Fruit fly (Drosophila melanogaster): Measurements from ENCODE around the gene tna.

Gene tna

dm6 chr3L:10840867-10841266 is 5.5 kb downstream of the tna start:
- TF ChIP-seq sage (GFP tag; optimal IDR thresholded peaks at IDR 0.05) (no peak), Hr83 (GFP tag; optimal IDR thresholded peaks at IDR 0.05; ENCODE audit: poor library complexity, severe bottlenecking) (no peak), GATAd (GFP tag; optimal IDR thresholded peaks at IDR 0.05) (no peak), dl (GFP tag; optimal IDR thresholded peaks at IDR 0.05; ENCODE audit: insufficient read depth in 1 of 2, partially characterized antibody in 2 of 2) (no peak), Hr78 (GFP tag; optimal IDR thresholded peaks at IDR 0.05) (no peak), sv (GFP tag; optimal IDR thresholded peaks at IDR 0.05) (no peak), usp (GFP tag; optimal IDR thresholded peaks at IDR 0.05) (no peak), dsf (GFP tag; optimal IDR thresholded peaks at IDR 0.05; ENCODE audit: borderline replicate concordance) (no peak), Vsx2 (GFP tag; optimal IDR thresholded peaks at IDR 0.05; ENCODE audit: partially characterized antibody) (no peak), tai (GFP tag; optimal IDR thresholded peaks at IDR 0.05) (no peak), OdsH (GFP tag; optimal IDR thresholded peaks at IDR 0.05) (no peak), Sp1 (GFP tag; optimal IDR thresholded peaks at IDR 0.05) (no peak), Dif (GFP tag; optimal IDR thresholded peaks at IDR 0.05; ENCODE audit: partially characterized antibody) (no peak), h (GFP tag; optimal IDR thresholded peaks at IDR 0.05) (no peak), woc (GFP tag; optimal IDR thresholded peaks at IDR 0.05) (no peak)

DNA sequence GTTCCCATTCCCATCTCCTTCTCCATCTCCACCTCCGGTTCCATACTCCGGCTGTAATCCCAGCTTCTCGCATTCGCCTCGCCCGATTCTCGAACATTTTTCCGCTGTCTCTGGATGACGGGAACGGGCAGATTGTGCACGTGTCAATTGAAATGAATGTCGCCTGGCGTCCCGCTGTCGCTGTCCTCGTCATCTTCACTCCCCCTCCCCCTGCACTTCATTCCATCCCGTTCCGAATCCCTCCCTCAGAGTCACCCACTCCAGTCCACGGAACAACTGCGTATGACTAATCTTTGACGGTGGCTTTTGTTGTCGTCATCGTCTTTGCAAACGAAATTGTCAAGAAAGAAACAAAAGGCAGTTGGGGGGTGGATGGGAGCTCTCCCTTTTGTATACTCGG is 6.6 kb downstream of the tna start:
- TF ChIP-seq Hr78 (GFP tag; optimal IDR thresholded peaks at IDR 0.05) (no peak), fru (GFP tag; optimal IDR thresholded peaks at IDR 0.05) (no peak), br (GFP tag; optimal IDR thresholded peaks at IDR 0.05) (no peak), HLH106 (tag; optimal IDR thresholded peaks at IDR 0.05) (no peak), psq (GFP tag; optimal IDR thresholded peaks at IDR 0.05) (no peak), Abd-B (GFP tag; optimal IDR thresholded peaks at IDR 0.05) (no peak), lola (GFP tag; optimal IDR thresholded peaks at IDR 0.05) (no peak), brk (GFP tag; optimal IDR thresholded peaks at IDR 0.05) (no peak), Jra (GFP tag; optimal IDR thresholded peaks at IDR 0.05) (no peak), N (GFP tag; optimal IDR thresholded peaks at IDR 0.05) (no peak), CG32264 (GFP tag; optimal IDR thresholded peaks at IDR 0.05) (no peak), dl (GFP tag; optimal IDR thresholded peaks at IDR 0.05; ENCODE audit: insufficient read depth in 1 of 2, partially characterized antibody in 2 of 2) (no peak), Hr83 (GFP tag; optimal IDR thresholded peaks at IDR 0.05; ENCODE audit: poor library complexity, severe bottlenecking) (no peak), rgr (GFP tag; optimal IDR thresholded peaks at IDR 0.05) (no peak), tai (GFP tag; optimal IDR thresholded peaks at IDR 0.05) (no peak), CrebA (GFP tag; optimal IDR thresholded peaks at IDR 0.05; ENCODE audit: borderline replicate concordance) (no peak), Hnf4 (GFP tag; optimal IDR thresholded peaks at IDR 0.05) (no peak)

DNA sequence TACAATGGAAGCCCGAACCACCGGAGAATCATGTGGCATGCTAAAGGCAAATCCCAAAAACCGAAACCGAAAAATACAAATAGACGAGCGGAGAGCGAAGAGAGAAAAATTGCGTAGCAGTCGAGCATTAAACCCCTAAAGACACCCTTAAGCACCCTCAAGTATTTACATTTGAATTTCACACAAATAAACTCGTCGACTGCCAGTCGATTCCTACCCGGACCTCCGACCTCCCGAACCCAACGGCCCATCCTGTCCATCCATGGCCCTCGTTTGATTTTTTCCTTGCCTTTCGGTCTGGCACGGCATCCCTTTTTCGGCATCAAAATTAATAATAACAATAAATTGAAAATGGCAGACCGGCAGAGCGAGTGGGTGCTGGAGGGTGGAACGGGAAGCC is 7.5 kb downstream of the tna start:
- no peak for TF ChIP-seq lola (GFP tag; optimal IDR thresholded peaks at IDR 0.05)
- TF ChIP-seq br (GFP tag; optimal IDR thresholded peaks at IDR 0.05): no peak
- TF ChIP-seq Vsx2 (GFP tag; optimal IDR thresholded peaks at IDR 0.05; ENCODE audit: partially characterized antibody): no peak
- TF ChIP-seq N (GFP tag; optimal IDR thresholded peaks at IDR 0.05): no peak
- TF ChIP-seq psq (GFP tag; optimal IDR thresholded peaks at IDR 0.05): no peak
- no peak for TF ChIP-seq GATAd (GFP tag; optimal IDR thresholded peaks at IDR 0.05)
- TF ChIP-seq jim (GFP tag; optimal IDR thresholded peaks at IDR 0.05): no peak
- no peak for TF ChIP-seq dmrt93B (GFP tag; optimal IDR thresholded peaks at IDR 0.05)
- no peak for TF ChIP-seq OdsH (GFP tag; optimal IDR thresholded peaks at IDR 0.05)
- TF ChIP-seq Abd-B (GFP tag; optimal IDR thresholded peaks at IDR 0.05): no peak
- TF ChIP-seq Hr83 (GFP tag; optimal IDR thresholded peaks at IDR 0.05; ENCODE audit: poor library complexity, severe bottlenecking): no peak
- no peak for TF ChIP-seq Dfd (GFP tag; optimal IDR thresholded peaks at IDR 0.05)
- no peak for TF ChIP-seq h (GFP tag; optimal IDR thresholded peaks at IDR 0.05)

- peak; percentile 14 for TF ChIP-seq sv (GFP tag; optimal IDR thresholded peaks at IDR 0.05)
- TF ChIP-seq Sp1 (GFP tag; optimal IDR thresholded peaks at IDR 0.05): peak; percentile 48
- peak; percentile 13 for TF ChIP-seq dmrt93B (GFP tag; optimal IDR thresholded peaks at IDR 0.05)
- TF ChIP-seq psq (GFP tag; optimal IDR thresholded peaks at IDR 0.05): peak; percentile 30
- peak in 1 of 2 experiments; percentile 19 for TF ChIP-seq foxo (GFP tag; optimal IDR thresholded peaks at IDR 0.05)
- no peak for TF ChIP-seq woc (GFP tag; optimal IDR thresholded peaks at IDR 0.05)
- no peak for TF ChIP-seq Mio (GFP tag; optimal IDR thresholded peaks at IDR 0.05)
- peak; percentile 44 for TF ChIP-seq HLH106 (tag; optimal IDR thresholded peaks at IDR 0.05)
- TF ChIP-seq h (GFP tag; optimal IDR thresholded peaks at IDR 0.05): peak; percentile 3
These were observed 7.9 kb downstream of the tna start for dm6 chr3L:10843273-10843672.
